Worm (Caenorhabditis elegans) whole organism, early embryonic: ENCODE measurements around the gene ZK593.2.
A peak's percentile ranks its signal among the peaks of the same experiment; 100 is the strongest.

Experiments used
- B0310.2 ChIP-seq: sonication (generic microtip); optimal IDR thresholded peaks from 2 replicates; lab custom pipeline; 2016; ENCODE audit warnings: mild to moderate bottlenecking, missing genetic modification characterization, missing compliant biosample characterization
- F13C5.2 ChIP-seq: sonication (generic microtip); optimal IDR thresholded peaks from 2 replicates; lab custom pipeline; 2017; ENCODE audit warnings: mild to moderate bottlenecking, missing genetic modification characterization, inconsistent platforms, missing compliant biosample characterization
- ama-1 ChIP-seq: fragments of 150-350 bp; optimal IDR thresholded peaks from 2 replicates; lab custom pipeline; 2014
- ets-7 ChIP-seq: sonication (generic microtip); optimal IDR thresholded peaks from 2 replicates; lab custom pipeline; 2016; ENCODE audit warnings: missing genotype, missing genetic modification characterization, missing compliant biosample characterization
- flt-1 ChIP-seq: fragments of 200-800 bp; sonication (Bioruptor generic); IDR thresholded peaks from 2 replicates; pipeline ENCODE4 v1.3.6; 2022; ENCODE audit warnings: missing genetic modification characterization, missing compliant biosample characterization
- hnd-1 ChIP-seq: sonication (generic microtip); optimal IDR thresholded peaks from 2 replicates; lab custom pipeline; 2016; ENCODE audit warnings: missing genetic modification characterization, missing compliant biosample characterization
- pes-1 ChIP-seq: fragments of 200-800 bp; sonication (Bioruptor generic); IDR thresholded peaks from 2 replicates; pipeline ENCODE4 v1.3.6; 2022; ENCODE audit warnings: missing genetic modification reagents, missing genetic modification characterization, missing compliant biosample characterization
- tbx-11 ChIP-seq: fragments of 200-800 bp; sonication (Bioruptor generic); IDR thresholded peaks from 2 replicates; pipeline ENCODE4 v1.3.6; 2022; ENCODE audit warnings: missing genetic modification characterization, missing compliant biosample characterization

ce11 chrIV:10918877-10919560, 5.8 kb downstream of the ZK593.2 start:
- TF ChIP-seq ama-1 (lab: Kevin White, UChicago) (no peak), flt-1 (GFP tag; lab: Robert Waterston, UW) (no peak), pes-1 (GFP tag; lab: Robert Waterston, UW) (no peak), ets-7 (no peak), F13C5.2 (peak; percentile 51), hnd-1 (tag; lab: Kevin White, UChicago) (no peak), B0310.2 (tag; lab: Kevin White, UChicago) (no peak), tbx-11 (GFP tag; lab: Robert Waterston, UW) (no peak)
